Fruit fly (Drosophila melanogaster) whole organism, embryonic: ENCODE results near the gene CG31921.

ENCODE experiments used
- Awh ChIP-seq: fragments of 200-800 bp; sonication (Bioruptor generic); IDR thresholded peaks from 2 replicates; pipeline ENCODE4, ENCODE4 v1.3.6; 2022; ENCODE audit warnings: missing biosample characterization, missing genetic modification characterization
- B-H2 ChIP-seq: fragments of 200-800 bp; sonication (Bioruptor generic); optimal IDR thresholded peaks from 2 replicates; lab custom pipeline; 2018; ENCODE audit warnings: missing biosample characterization, mild to moderate bottlenecking, missing genetic modification characterization
- CG11456 ChIP-seq: fragments of 200-800 bp; sonication (Bioruptor generic); IDR thresholded peaks from 3 replicates; pipeline ENCODE4 v1.3.6; 2022; ENCODE audit warnings: missing biosample characterization, missing genetic modification characterization
- CG11560 ChIP-seq: fragments of 200-800 bp; sonication (Bioruptor generic); IDR thresholded peaks from 3 replicates; pipeline ENCODE4 v1.3.6; 2022; ENCODE audit warnings: missing biosample characterization, missing genetic modification characterization
- CG11723 ChIP-seq: fragments of 200-800 bp; sonication (Bioruptor generic); optimal IDR thresholded peaks from 2 replicates; lab custom pipeline; 2017; ENCODE audit warnings: missing biosample characterization, mild to moderate bottlenecking, missing genetic modification characterization
- CG12071 ChIP-seq: fragments of 200-800 bp; sonication (Bioruptor generic); optimal IDR thresholded peaks from 3 replicates; lab custom pipeline; 2018; ENCODE audit warnings: missing biosample characterization, mild to moderate bottlenecking, missing genetic modification characterization
- CG13424 ChIP-seq: fragments of 200-800 bp; sonication (Bioruptor generic); optimal IDR thresholded peaks from 2 replicates; lab custom pipeline; 2019; ENCODE audit warnings: missing biosample characterization, mild to moderate bottlenecking, missing genetic modification characterization, moderate library complexity
- CG14710 ChIP-seq: fragments of 200-800 bp; sonication (Bioruptor generic); optimal IDR thresholded peaks from 3 replicates; lab custom pipeline; 2019; ENCODE audit warnings: missing biosample characterization, mild to moderate bottlenecking, missing genetic modification characterization, moderate library complexity
- CG14965 ChIP-seq: fragments of 200-800 bp; sonication (Bioruptor generic); optimal IDR thresholded peaks from 2 replicates; lab custom pipeline; 2016; ENCODE audit warnings: missing biosample characterization, missing genetic modification characterization, borderline replicate concordance
- CG16813 ChIP-seq: fragments of 200-800 bp; sonication (Bioruptor generic); IDR thresholded peaks from 3 replicates; pipeline ENCODE4 v1.3.6; 2022; ENCODE audit warnings: missing biosample characterization, missing genetic modification characterization; ENCODE audit not compliant: partially characterized antibody
- CG2712 ChIP-seq: fragments of 200-800 bp; optimal IDR thresholded peaks from 3 replicates; lab custom pipeline; 2019; ENCODE audit warnings: missing biosample characterization, mild to moderate bottlenecking, missing genetic modification characterization, moderate library complexity
- CG31365 ChIP-seq: fragments of 200-800 bp; sonication (Bioruptor generic); optimal IDR thresholded peaks from 2 replicates; lab custom pipeline; 2018; ENCODE audit warnings: missing biosample characterization, mild to moderate bottlenecking, missing genetic modification characterization
- CG34224 ChIP-seq: fragments of 200-800 bp; sonication (Bioruptor generic); IDR thresholded peaks from 3 replicates; pipeline ENCODE4 v1.3.6; 2022; ENCODE audit warnings: missing biosample characterization, missing genetic modification characterization; ENCODE audit not compliant: partially characterized antibody
- CG4360 ChIP-seq: fragments of 200-800 bp; sonication (Bioruptor generic); IDR thresholded peaks from 2 replicates; pipeline ENCODE4 v1.3.6; 2022; ENCODE audit warnings: missing biosample characterization, missing genetic modification characterization
- CG7556 ChIP-seq: fragments of 200-800 bp; sonication (Bioruptor generic); optimal IDR thresholded peaks from 2 replicates; lab custom pipeline; 2017; ENCODE audit warnings: missing biosample characterization, mild to moderate bottlenecking, missing genetic modification characterization
- CG7987 ChIP-seq: fragments of 200-800 bp; sonication (Bioruptor generic); optimal IDR thresholded peaks from 2 replicates; lab custom pipeline; 2018; ENCODE audit warnings: missing biosample characterization, mild to moderate bottlenecking, missing genetic modification characterization, moderate library complexity
- CG8089 ChIP-seq: fragments of 200-800 bp; sonication (Bioruptor generic); optimal IDR thresholded peaks from 3 replicates; lab custom pipeline; 2016; ENCODE audit warnings: missing biosample characterization, missing genetic modification characterization
- CG9215 ChIP-seq: fragments of 200-800 bp; sonication (Bioruptor generic); IDR thresholded peaks from 2 replicates; pipeline ENCODE4 v1.3.6; 2022; ENCODE audit warnings: missing biosample characterization, missing genetic modification characterization
- Drgx ChIP-seq: fragments of 200-800 bp; sonication (Bioruptor generic); IDR thresholded peaks from 2 replicates; pipeline ENCODE4 v1.3.6; 2022; ENCODE audit warnings: missing biosample characterization, missing genetic modification characterization
- Hey ChIP-seq: fragments of 200-800 bp; sonication (Bioruptor generic); optimal IDR thresholded peaks from 3 replicates; lab custom pipeline; 2018; ENCODE audit warnings: missing biosample characterization, mild to moderate bottlenecking, missing genetic modification characterization
- HmgD ChIP-seq: fragments of 200-800 bp; sonication (Bioruptor generic); optimal IDR thresholded peaks from 3 replicates; lab custom pipeline; 2016; ENCODE audit warnings: missing biosample characterization, missing genetic modification characterization
- Lim3 ChIP-seq: fragments of 200-800 bp; sonication (Bioruptor generic); IDR thresholded peaks from 2 replicates; pipeline ENCODE4 v1.3.6; 2022; ENCODE audit warnings: missing biosample characterization, missing genetic modification characterization
- Stat92E ChIP-seq, 3 experiments: fragments of >200 bp in 2 of 3; fragments of 200-800 bp in 1 of 3; sonication (Bioruptor generic) in 1 of 3; optimal IDR thresholded peaks; 2 replicates each; lab custom pipeline; 2017 to 2019; ENCODE audit warnings: missing biosample characterization in 3 of 3, missing genetic modification characterization in 3 of 3, mild to moderate bottlenecking in 1 of 3, moderate library complexity in 1 of 3
- Taf1 ChIP-seq: fragments of 200-800 bp; sonication (Bioruptor generic); IDR thresholded peaks from 2 replicates; pipeline ENCODE4 v1.3.6; 2022; ENCODE audit warnings: missing biosample characterization, missing genetic modification characterization
- Tbp ChIP-seq: fragments of >200 bp; optimal IDR thresholded peaks from 2 replicates; lab custom pipeline; 2018; ENCODE audit warnings: missing biosample characterization, missing genetic modification characterization
- bbx ChIP-seq: fragments of 200-800 bp; sonication (Bioruptor generic); IDR thresholded peaks from 2 replicates; pipeline ENCODE4 v1.3.6; 2022; ENCODE audit warnings: missing biosample characterization, missing genetic modification characterization; ENCODE audit not compliant: partially characterized antibody
- bowl ChIP-seq: fragments of 200-800 bp; sonication (Bioruptor generic); IDR thresholded peaks from 2 replicates; pipeline ENCODE4 v1.3.6; 2022; ENCODE audit warnings: missing biosample characterization, missing genetic modification characterization
- cas ChIP-seq: fragments of 200-800 bp; sonication (Bioruptor generic); IDR thresholded peaks from 2 replicates; pipeline ENCODE4 v1.3.6; 2022; ENCODE audit warnings: missing biosample characterization, missing genetic modification characterization
- chif ChIP-seq, 2 experiments: fragments of 200-800 bp; sonication (Bioruptor generic); optimal IDR thresholded peaks; 3 replicates each; lab custom pipeline; 2016; ENCODE audit warnings: missing biosample characterization in 2 of 2, missing genetic modification characterization in 2 of 2
- en ChIP-seq: fragments of 200-800 bp; sonication (Bioruptor generic); optimal IDR thresholded peaks from 2 replicates; lab custom pipeline; 2016; ENCODE audit warnings: missing biosample characterization, missing genetic modification characterization
- esg ChIP-seq: fragments of 200-800 bp; sonication (Bioruptor generic); conservative IDR thresholded peaks from 2 replicates; pipeline ENCODE4 v1.3.6; 2022; ENCODE audit warnings: missing biosample characterization, missing genetic modification characterization
- fd96Cb ChIP-seq: fragments of 200-800 bp; sonication (Bioruptor generic); optimal IDR thresholded peaks from 2 replicates; lab custom pipeline; 2018; ENCODE audit warnings: missing biosample characterization, mild to moderate bottlenecking, missing genetic modification characterization, moderate library complexity
- gfzf ChIP-seq: fragments of 200-800 bp; sonication (Bioruptor generic); optimal IDR thresholded peaks from 2 replicates; lab custom pipeline; 2016; ENCODE audit warnings: missing biosample characterization, mild to moderate bottlenecking, missing genetic modification characterization, moderate library complexity
- h ChIP-seq: fragments of >200 bp; optimal IDR thresholded peaks from 2 replicates; lab custom pipeline; 2017
- kah ChIP-seq: fragments of 200-800 bp; sonication (Bioruptor generic); optimal IDR thresholded peaks from 2 replicates; lab custom pipeline; 2018; ENCODE audit warnings: missing biosample characterization, mild to moderate bottlenecking, missing genetic modification characterization
- lola ChIP-seq, 3 experiments: fragments of >200 bp in 2 of 3; fragments of 200-800 bp in 1 of 3; sonication (Bioruptor generic) in 1 of 3; optimal IDR thresholded peaks; 2 replicates each; lab custom pipeline; 2017 to 2019; ENCODE audit warnings: missing biosample characterization in 3 of 3, missing genetic modification characterization in 3 of 3, mild to moderate bottlenecking in 1 of 3, moderate library complexity in 1 of 3
- lov ChIP-seq, 2 experiments: fragments of 200-800 bp in 1 of 2; fragments of >200 bp in 1 of 2; sonication (Bioruptor generic) in 1 of 2; IDR thresholded peaks in 1 of 2; optimal IDR thresholded peaks in 1 of 2; 2 replicates in 1 of 2; 3 replicates in 1 of 2; pipeline versions ENCODE4 v1.3.6 to Lab custom; 2017 to 2022; ENCODE audit warnings: missing biosample characterization in 1 of 2, missing genetic modification characterization in 1 of 2
- nerfin-2 ChIP-seq: fragments of 200-800 bp; sonication (Bioruptor generic); IDR thresholded peaks from 2 replicates; pipeline ENCODE4 v1.3.6; 2022; ENCODE audit warnings: missing biosample characterization, missing genetic modification characterization; ENCODE audit not compliant: partially characterized antibody
- peb ChIP-seq: fragments of 200-800 bp; sonication (Bioruptor generic); IDR thresholded peaks from 2 replicates; pipeline ENCODE4 v1.3.6; 2022; ENCODE audit warnings: missing biosample characterization, missing genetic modification characterization
- pfk ChIP-seq: fragments of 200-800 bp; sonication (Bioruptor generic); optimal IDR thresholded peaks from 2 replicates; lab custom pipeline; 2018; ENCODE audit warnings: missing biosample characterization, mild to moderate bottlenecking, missing genetic modification characterization, moderate library complexity
- pho ChIP-seq: fragments of 200-800 bp; sonication (Bioruptor generic); optimal IDR thresholded peaks from 2 replicates; lab custom pipeline; 2016; ENCODE audit warnings: missing biosample characterization, missing genetic modification characterization
- pita ChIP-seq: fragments of 200-800 bp; sonication (Bioruptor generic); optimal IDR thresholded peaks from 2 replicates; lab custom pipeline; 2017; ENCODE audit warnings: missing biosample characterization, mild to moderate bottlenecking, missing genetic modification characterization
- prd ChIP-seq, 3 experiments: fragments of >200 bp in 2 of 3; fragments of 200-800 bp in 1 of 3; sonication (Bioruptor generic) in 1 of 3; optimal IDR thresholded peaks in 2 of 3; IDR thresholded peaks in 1 of 3; 2 replicates in 2 of 3; 3 replicates in 1 of 3; pipeline versions ENCODE4 v1.3.6 to Lab custom; 2017 to 2022; ENCODE audit warnings: missing biosample characterization in 1 of 3, missing genetic modification characterization in 1 of 3
- row ChIP-seq: fragments of 200-800 bp; sonication (Bioruptor generic); IDR thresholded peaks from 3 replicates; pipeline ENCODE4 v1.3.6; 2022; ENCODE audit warnings: missing biosample characterization, missing genetic modification characterization
- tgo ChIP-seq: fragments of 200-800 bp; sonication (Bioruptor generic); IDR thresholded peaks from 3 replicates; pipeline ENCODE4 v1.3.6; 2022; ENCODE audit warnings: missing biosample characterization, missing genetic modification characterization
- unc-4 ChIP-seq: fragments of 200-800 bp; sonication (Bioruptor generic); IDR thresholded peaks from 2 replicates; pipeline ENCODE4 v1.3.6; 2022; ENCODE audit warnings: missing biosample characterization, missing genetic modification characterization; ENCODE audit not compliant: partially characterized antibody
- vfl ChIP-seq: fragments of 200-800 bp; sonication (Bioruptor generic); optimal IDR thresholded peaks from 2 replicates; lab custom pipeline; 2016; ENCODE audit warnings: missing biosample characterization, missing genetic modification characterization

The CG31921 gene

dm6 chr2L:297480-298284 lies 34.5 kb downstream of the CG31921 start, which contains the start of gene Pi3K21B (continued):
- peak; percentile 88 for TF ChIP-seq CG8089 (GFP tag; lab: Kevin White, UChicago)
- peak; percentile 87 to 88 for TF ChIP-seq chif (GFP tag; optimal IDR thresholded peaks at IDR 0.05; lab: Kevin White, UChicago)
- TF ChIP-seq lov (optimal IDR thresholded peaks at IDR 0.05; lab: Kevin White, UChicago) = no peak
- 0 out of 3 replicates have a peak, but pooled peaks have one; percentile 4 for TF ChIP-seq lov (GFP tag; IDR thresholded peaks at IDR 0.05; lab: Robert Waterston, UW)
- peak; percentile 80 for TF ChIP-seq CG11723 (GFP tag; lab: Kevin White, UChicago)
- peak; percentile 58 for TF ChIP-seq en
- TF ChIP-seq tgo = peak; percentile 84
- TF ChIP-seq CG14965 (GFP tag; lab: Kevin White, UChicago) = peak; percentile 55
- peak; percentile 92 for TF ChIP-seq vfl
- peak; percentile 95 for TF ChIP-seq CG14710
- peak; percentile 62 for TF ChIP-seq CG12071 (GFP tag; lab: Kevin White, UChicago)
- TF ChIP-seq unc-4 (GFP tag; lab: Robert Waterston, UW) = peak; percentile 34; the same call in 1 of the 2 replicates
- TF ChIP-seq HmgD = peak; percentile 87
- TF ChIP-seq h (lab: Kevin White, UChicago) = no peak
- TF ChIP-seq pfk = peak; percentile 55
- peak; percentile 67 for TF ChIP-seq CG7987 (GFP tag; lab: Kevin White, UChicago)
- TF ChIP-seq CG13424 = peak; percentile 93
- no peak for TF ChIP-seq CG31365 (tag; lab: Kevin White, UChicago)
- peak; percentile 92 for TF ChIP-seq CG2712 (tag; lab: Kevin White, UChicago)
- no peak for TF ChIP-seq prd (optimal IDR thresholded peaks at IDR 0.05; lab: Kevin White, UChicago)
- peak; percentile 87 for TF ChIP-seq prd (GFP tag; IDR thresholded peaks at IDR 0.05; lab: Robert Waterston, UW)
- peak; percentile 89 for TF ChIP-seq fd96Cb (tag; lab: Kevin White, UChicago)
- no peak for TF ChIP-seq CG4360 (GFP tag; lab: Robert Waterston, UW)
- TF ChIP-seq CG9215 (GFP tag; lab: Robert Waterston, UW) = peak; percentile 87
- peak; percentile 31 for TF ChIP-seq gfzf
- TF ChIP-seq peb (GFP tag; lab: Robert Waterston, UW) = peak; percentile 70
- 0 out of 2 replicates have a peak, but pooled peaks have one; percentile 32 for TF ChIP-seq bowl (GFP tag; lab: Robert Waterston, UW)
- no peak for TF ChIP-seq pita (GFP tag; lab: Kevin White, UChicago)
- TF ChIP-seq B-H2 (GFP tag; lab: Kevin White, UChicago) = peak; percentile 94
- TF ChIP-seq CG11456 = peak; percentile 96
- TF ChIP-seq lola (GFP tag; optimal IDR thresholded peaks at IDR 0.05; lab: Kevin White, UChicago) = peak in 1 of 3 experiments; percentile 90
- TF ChIP-seq CG34224 (GFP tag; lab: Robert Waterston, UW) = peak; percentile 48; the same call in 1 of the 3 replicates
- peak; percentile 87 for TF ChIP-seq esg (GFP tag; lab: Robert Waterston, UW)
- TF ChIP-seq pho = peak; percentile 90
- TF ChIP-seq Awh (GFP tag; lab: Robert Waterston, UW) = 0 out of 2 replicates have a peak, but pooled peaks have one; percentile 51
- TF ChIP-seq bbx (GFP tag; lab: Robert Waterston, UW) = peak; percentile 54
- no peak for TF ChIP-seq Stat92E (GFP tag; optimal IDR thresholded peaks at IDR 0.05; lab: Kevin White, UChicago)
- TF ChIP-seq row (GFP tag; lab: Robert Waterston, UW) = peak; percentile 86
- TF ChIP-seq CG7556 (GFP tag; lab: Kevin White, UChicago) = peak; percentile 93
- TF ChIP-seq Taf1 (GFP tag; lab: Robert Waterston, UW) = peak; percentile 54; the same call in 1 of the 2 replicates
- TF ChIP-seq nerfin-2 (GFP tag; lab: Robert Waterston, UW) = no peak
- TF ChIP-seq CG11560 (tag; lab: Robert Waterston, UW) = peak; percentile 78
- no peak for TF ChIP-seq Lim3
- no peak for TF ChIP-seq Tbp (GFP tag; lab: Kevin White, UChicago)
- peak; percentile 71 for TF ChIP-seq Hey (tag; lab: Kevin White, UChicago)
- peak; percentile 89 for TF ChIP-seq kah (GFP tag; lab: Kevin White, UChicago)
- peak; percentile 56 for TF ChIP-seq Drgx (GFP tag; lab: Robert Waterston, UW)
- peak; percentile 30; the same call in 1 of the 2 replicates for TF ChIP-seq cas
- peak; percentile 34; the same call in 1 of the 3 replicates for TF ChIP-seq CG16813
